Fruit fly (Drosophila melanogaster) whole organism, prepupa: Measurements from ENCODE around the gene Edc3.

Experiments used
- CG10631 ChIP-seq: fragments of 200-800 bp; sonication (Bioruptor generic); optimal IDR thresholded peaks from 2 replicates; lab custom pipeline; 2016; ENCODE audit warnings: missing biosample characterization, missing genetic modification characterization
- CG10669 ChIP-seq: fragments of 200-800 bp; sonication (Bioruptor generic); optimal IDR thresholded peaks from 3 replicates; lab custom pipeline; 2018; ENCODE audit warnings: missing biosample characterization, mild to moderate bottlenecking, missing genetic modification characterization, moderate library complexity
- CG11294 ChIP-seq: fragments of 200-800 bp; sonication (Bioruptor generic); IDR thresholded peaks from 2 replicates; pipeline ENCODE4 v1.3.6; 2022; ENCODE audit warnings: missing biosample characterization, missing genetic modification characterization
- CG11762 ChIP-seq: fragments of 200-800 bp; sonication (Bioruptor generic); optimal IDR thresholded peaks from 3 replicates; lab custom pipeline; 2016; ENCODE audit warnings: missing biosample characterization, missing genetic modification characterization; ENCODE audit not compliant: insufficient read depth
- CG11902 ChIP-seq: fragments of 200-800 bp; sonication (Bioruptor generic); optimal IDR thresholded peaks from 3 replicates; lab custom pipeline; 2016; ENCODE audit warnings: missing biosample characterization, missing genetic modification characterization
- CG1621 ChIP-seq: fragments of 200-800 bp; sonication (Bioruptor generic); optimal IDR thresholded peaks from 3 replicates; lab custom pipeline; 2018; ENCODE audit warnings: missing biosample characterization, mild to moderate bottlenecking, missing genetic modification characterization
- CG16779 ChIP-seq: fragments of 200-800 bp; sonication (Bioruptor generic); optimal IDR thresholded peaks from 3 replicates; lab custom pipeline; 2017; ENCODE audit warnings: missing biosample characterization, mild to moderate bottlenecking, missing genetic modification characterization
- CG3032 ChIP-seq: fragments of 200-800 bp; optimal IDR thresholded peaks from 2 replicates; lab custom pipeline; 2019; ENCODE audit warnings: missing biosample characterization, mild to moderate bottlenecking, missing genetic modification characterization, moderate library complexity
- CG31627 ChIP-seq: fragments of 200-800 bp; sonication (Bioruptor generic); optimal IDR thresholded peaks from 3 replicates; lab custom pipeline; 2016; ENCODE audit warnings: missing biosample characterization, missing genetic modification characterization
- CG32006 ChIP-seq: fragments of 200-800 bp; sonication (Bioruptor generic); optimal IDR thresholded peaks from 3 replicates; lab custom pipeline; 2017; ENCODE audit warnings: missing biosample characterization, mild to moderate bottlenecking, missing genetic modification characterization
- CG34406 ChIP-seq: fragments of 200-800 bp; sonication (Bioruptor generic); optimal IDR thresholded peaks from 3 replicates; lab custom pipeline; 2016; ENCODE audit warnings: missing biosample characterization, missing genetic modification characterization
- CG3919 ChIP-seq: fragments of 200-800 bp; sonication (Bioruptor generic); optimal IDR thresholded peaks from 3 replicates; lab custom pipeline; 2016; ENCODE audit warnings: missing biosample characterization, missing genetic modification characterization
- CG4318 ChIP-seq: fragments of 200-800 bp; sonication (Bioruptor generic); optimal IDR thresholded peaks from 3 replicates; lab custom pipeline; 2017; ENCODE audit warnings: missing biosample characterization, mild to moderate bottlenecking, missing genetic modification characterization
- CG6163 ChIP-seq: fragments of 200-800 bp; sonication (Bioruptor generic); IDR thresholded peaks from 3 replicates; pipeline ENCODE4 v1.3.6; 2022; ENCODE audit warnings: missing biosample characterization, missing genetic modification characterization
- CG6276 ChIP-seq: fragments of 200-800 bp; sonication (Bioruptor generic); optimal IDR thresholded peaks from 2 replicates; lab custom pipeline; 2017; ENCODE audit warnings: missing biosample characterization, mild to moderate bottlenecking, missing genetic modification characterization
- CG7368 ChIP-seq: fragments of 200-800 bp; sonication (Bioruptor generic); optimal IDR thresholded peaks from 3 replicates; lab custom pipeline; 2016; ENCODE audit warnings: missing biosample characterization, missing genetic modification characterization
- CG8319 ChIP-seq: fragments of 200-800 bp; sonication (Bioruptor generic); optimal IDR thresholded peaks from 3 replicates; lab custom pipeline; 2016; ENCODE audit warnings: missing biosample characterization, missing genetic modification characterization
- CG8632 ChIP-seq: fragments of 200-800 bp; sonication (Bioruptor generic); optimal IDR thresholded peaks from 3 replicates; lab custom pipeline; 2016; ENCODE audit warnings: missing biosample characterization, missing genetic modification characterization
- Eip75B ChIP-seq: fragments of 200-800 bp; sonication (Bioruptor generic); optimal IDR thresholded peaks from 3 replicates; lab custom pipeline; 2016; ENCODE audit warnings: missing biosample characterization, missing genetic modification characterization
- Ets96B ChIP-seq: fragments of 200-800 bp; optimal IDR thresholded peaks from 2 replicates; lab custom pipeline; 2019; ENCODE audit warnings: missing biosample characterization, mild to moderate bottlenecking, missing genetic modification characterization, moderate library complexity
- Gug ChIP-seq: fragments of 200-800 bp; sonication (Bioruptor generic); IDR thresholded peaks from 2 replicates; pipeline ENCODE4 v1.3.6; 2022; ENCODE audit warnings: missing biosample characterization, missing genetic modification characterization
- Hr38 ChIP-seq: sonication (Bioruptor generic); optimal IDR thresholded peaks from 2 replicates; lab custom pipeline; 2016; ENCODE audit warnings: missing biosample characterization, missing genetic modification characterization
- Hr39 ChIP-seq: fragments of 200-800 bp; sonication (Bioruptor generic); optimal IDR thresholded peaks from 2 replicates; lab custom pipeline; 2016; ENCODE audit warnings: missing biosample characterization, missing genetic modification characterization
- Hr4 ChIP-seq: fragments of 200-800 bp; sonication (Bioruptor generic); optimal IDR thresholded peaks from 3 replicates; lab custom pipeline; 2016; ENCODE audit warnings: missing biosample characterization, missing genetic modification characterization
- Lpt ChIP-seq: fragments of 200-800 bp; sonication (Bioruptor generic); optimal IDR thresholded peaks from 3 replicates; lab custom pipeline; 2016; ENCODE audit warnings: missing biosample characterization, missing genetic modification characterization
- OdsH ChIP-seq: fragments of 200-800 bp; sonication (Bioruptor generic); optimal IDR thresholded peaks from 3 replicates; lab custom pipeline; 2016; ENCODE audit warnings: missing biosample characterization, missing genetic modification characterization
- Smox ChIP-seq: fragments of 200-800 bp; sonication (Bioruptor generic); optimal IDR thresholded peaks from 3 replicates; lab custom pipeline; 2016; ENCODE audit warnings: missing biosample characterization, missing genetic modification characterization
- Sox102F ChIP-seq: fragments of 200-800 bp; sonication (Bioruptor generic); optimal IDR thresholded peaks from 2 replicates; lab custom pipeline; 2016; ENCODE audit warnings: missing biosample characterization, mild to moderate bottlenecking, missing genetic modification characterization
- Sox14 ChIP-seq: fragments of 200-800 bp; sonication (Bioruptor generic); optimal IDR thresholded peaks from 3 replicates; lab custom pipeline; 2016; ENCODE audit warnings: missing biosample characterization, missing genetic modification characterization
- Sox15 ChIP-seq: fragments of 200-800 bp; sonication (Bioruptor generic); optimal IDR thresholded peaks from 3 replicates; lab custom pipeline; 2016; ENCODE audit warnings: missing biosample characterization, missing genetic modification characterization
- achi ChIP-seq: fragments of 200-800 bp; sonication (Bioruptor generic); optimal IDR thresholded peaks from 3 replicates; lab custom pipeline; 2016; ENCODE audit warnings: missing biosample characterization, missing genetic modification characterization
- acj6 ChIP-seq: fragments of 200-800 bp; sonication (Bioruptor generic); optimal IDR thresholded peaks from 3 replicates; lab custom pipeline; 2016; ENCODE audit warnings: missing biosample characterization, missing genetic modification characterization
- dac ChIP-seq: fragments of 200-800 bp; sonication (Bioruptor generic); optimal IDR thresholded peaks from 2 replicates; lab custom pipeline; 2017; ENCODE audit warnings: missing biosample characterization, mild to moderate bottlenecking, missing genetic modification characterization
- dsx ChIP-seq: fragments of 200-800 bp; optimal IDR thresholded peaks from 3 replicates; lab custom pipeline; 2019; ENCODE audit warnings: missing biosample characterization, mild to moderate bottlenecking, missing genetic modification characterization, moderate library complexity; ENCODE audit not compliant: poor library complexity, severe bottlenecking
- eg ChIP-seq: fragments of 200-800 bp; sonication (Bioruptor generic); IDR thresholded peaks from 3 replicates; pipeline ENCODE4 v1.3.6; 2022; ENCODE audit warnings: missing biosample characterization, missing genetic modification characterization
- esn ChIP-seq: fragments of 200-800 bp; sonication (Bioruptor generic); optimal IDR thresholded peaks from 2 replicates; lab custom pipeline; 2016; ENCODE audit warnings: missing biosample characterization, mild to moderate bottlenecking, missing genetic modification characterization, moderate library complexity
- fd59A ChIP-seq: fragments of 200-800 bp; sonication (Bioruptor generic); optimal IDR thresholded peaks from 2 replicates; lab custom pipeline; 2017; ENCODE audit warnings: missing biosample characterization, mild to moderate bottlenecking, missing genetic modification characterization, missing genetic modification reagents
- fd85E ChIP-seq: fragments of 200-800 bp; sonication (Bioruptor generic); optimal IDR thresholded peaks from 3 replicates; lab custom pipeline; 2016; ENCODE audit warnings: missing biosample characterization, missing genetic modification characterization
- pdm3 ChIP-seq: fragments of 200-800 bp; sonication (Bioruptor generic); optimal IDR thresholded peaks from 3 replicates; lab custom pipeline; 2016; ENCODE audit warnings: missing biosample characterization, missing genetic modification characterization
- salr ChIP-seq, 2 experiments: fragments of 200-800 bp; sonication (Bioruptor generic); optimal IDR thresholded peaks; 3 replicates each; lab custom pipeline; 2016 to 2018; ENCODE audit warnings: missing biosample characterization in 2 of 2, missing genetic modification characterization in 2 of 2, mild to moderate bottlenecking in 1 of 2
- ss ChIP-seq, 2 experiments: fragments of 200-800 bp; sonication (Bioruptor generic); optimal IDR thresholded peaks; 2 replicates in 1 of 2; 3 replicates in 1 of 2; lab custom pipeline; 2017 to 2018; ENCODE audit warnings: mild to moderate bottlenecking in 2 of 2, missing biosample characterization in 2 of 2, missing genetic modification characterization in 2 of 2, moderate library complexity in 1 of 2
- svp ChIP-seq: fragments of 200-800 bp; sonication (Bioruptor generic); peaks from one replicate; lab custom pipeline; 2016; ENCODE audit warnings: missing biosample characterization, missing genetic modification characterization
- topi ChIP-seq: fragments of 200-800 bp; sonication (Bioruptor generic); optimal IDR thresholded peaks from 3 replicates; lab custom pipeline; 2016; ENCODE audit warnings: missing biosample characterization, missing genetic modification characterization
- vri ChIP-seq: fragments of 200-800 bp; sonication (Bioruptor generic); optimal IDR thresholded peaks from 3 replicates; lab custom pipeline; 2016; ENCODE audit warnings: missing biosample characterization, mild to moderate bottlenecking, missing genetic modification characterization

The Edc3 gene

dm6 chr3L:17486794-17487726 lies 42.6 kb downstream of the Edc3 start, which contains the start of gene Oatp74D (continued):
- TF ChIP-seq Hr39 (peak; percentile 70), CG31627 (GFP tag; lab: Kevin White, UChicago) (peak; percentile 72), Smox (GFP tag; lab: Kevin White, UChicago) (peak; percentile 73), CG3032 (tag; lab: Kevin White, UChicago) (no peak), Gug (no peak), CG1621 (tag; lab: Kevin White, UChicago) (peak; percentile 19), svp (GFP tag; lab: Kevin White, UChicago) (peak; percentile 86), ss (GFP tag; optimal IDR thresholded peaks at IDR 0.05; lab: Kevin White, UChicago) (peak; percentile 20 to 22), fd59A (GFP tag; lab: Kevin White, UChicago) (no peak), esn (peak; percentile 77), Lpt (GFP tag; lab: Kevin White, UChicago) (peak; percentile 54), topi (GFP tag; lab: Kevin White, UChicago) (peak; percentile 78), CG4318 (no peak), OdsH (GFP tag; lab: Kevin White, UChicago) (peak; percentile 64), CG3919 (GFP tag; lab: Kevin White, UChicago) (peak; percentile 74), Sox14 (GFP tag; lab: Kevin White, UChicago) (peak; percentile 46), CG11762 (no peak), CG6163 (GFP tag; lab: Robert Waterston, UW) (peak; percentile 64; the same call in 2 of the 3 replicates), CG8319 (GFP tag; lab: Kevin White, UChicago) (peak; percentile 8), fd85E (no peak), dac (no peak), CG32006 (GFP tag; lab: Kevin White, UChicago) (peak; percentile 39), Eip75B (GFP tag; lab: Kevin White, UChicago) (peak; percentile 45), CG34406 (peak; percentile 56), Ets96B (tag; lab: Kevin White, UChicago) (peak; percentile 36), CG16779 (tag; lab: Kevin White, UChicago) (peak; percentile 40), CG10669 (GFP tag; lab: Kevin White, UChicago) (peak; percentile 30), acj6 (GFP tag; lab: Kevin White, UChicago) (peak; percentile 58), vri (GFP tag; lab: Kevin White, UChicago) (peak; percentile 60)
- TF ChIP-seq, all 60 proteins: peak for 49

- no peak for TF ChIP-seq CG6276
- TF ChIP-seq Sox14 (GFP tag; lab: Kevin White, UChicago) = no peak
Measured at dm6 chr3L:17486130-17486529, 43.5 kb downstream of the Edc3 start, which contains the start of gene CG6333. CG6333 (minus strand) TSS chr3L:17486230.

dm6 chr3L:17485280-17485792 lies 44.3 kb downstream of the Edc3 start:
- peak; percentile 28 for TF ChIP-seq Lpt (GFP tag; lab: Kevin White, UChicago)
- TF ChIP-seq acj6 (GFP tag; lab: Kevin White, UChicago) = no peak
- peak; percentile 54 for TF ChIP-seq pdm3
- TF ChIP-seq CG7368 = peak; percentile 72
- peak; percentile 57 for TF ChIP-seq Sox102F
- TF ChIP-seq CG11294 (GFP tag; lab: Robert Waterston, UW) = no peak; the same call in none of the 2 replicates
- peak; percentile 3 for TF ChIP-seq CG3032 (tag; lab: Kevin White, UChicago)
- peak; percentile 62 for TF ChIP-seq CG1621 (tag; lab: Kevin White, UChicago)
- no peak for TF ChIP-seq Hr38 (GFP tag; lab: Kevin White, UChicago)
- TF ChIP-seq CG8632 = peak; percentile 69
- TF ChIP-seq Ets96B (tag; lab: Kevin White, UChicago) = peak; percentile 21
- peak; percentile 54 for TF ChIP-seq Eip75B (GFP tag; lab: Kevin White, UChicago)
- TF ChIP-seq Sox15 (GFP tag; lab: Kevin White, UChicago) = no peak
- peak; percentile 66 for TF ChIP-seq CG32006 (GFP tag; lab: Kevin White, UChicago)
- TF ChIP-seq dsx (GFP tag; lab: Kevin White, UChicago) = peak; percentile 49
- TF ChIP-seq salr (GFP tag; optimal IDR thresholded peaks at IDR 0.05; lab: Kevin White, UChicago) = peak; percentile 45 to 63
- TF ChIP-seq achi = peak; percentile 49
- peak; percentile 66 for TF ChIP-seq Smox (GFP tag; lab: Kevin White, UChicago)
- peak; percentile 47 for TF ChIP-seq CG34406
- TF ChIP-seq Hr39 = peak; percentile 34
- TF ChIP-seq Gug = no peak; the same call in none of the 2 replicates
- TF ChIP-seq topi (GFP tag; lab: Kevin White, UChicago) = peak; percentile 53
- peak; percentile 62 for TF ChIP-seq Hr4 (GFP tag; lab: Kevin White, UChicago)
- TF ChIP-seq CG10631 = peak; percentile 23
- peak; percentile 45; the same call in 2 of the 3 replicates for TF ChIP-seq eg
- TF ChIP-seq CG11902 (GFP tag; lab: Kevin White, UChicago) = no peak
